Worm (Caenorhabditis elegans) whole organism, late embryonic: ENCODE results near the gene ZC412.5.

Experiments
- C08G9.2 ChIP-seq: sonication (generic microtip); optimal IDR thresholded peaks from 2 replicates; lab custom pipeline; 2016; ENCODE audit warnings: mild to moderate bottlenecking, missing genetic modification characterization, moderate library complexity, missing compliant biosample characterization
- C38D4.7 ChIP-seq: fragments of 200-800 bp; sonication (Bioruptor generic); optimal IDR thresholded peaks from 2 replicates; lab custom pipeline; 2018; ENCODE audit warnings: mild to moderate bottlenecking, missing genetic modification characterization, moderate library complexity, missing compliant biosample characterization
- F13H6.1 ChIP-seq: sonication (generic microtip); optimal IDR thresholded peaks from 2 replicates; lab custom pipeline; 2016; ENCODE audit warnings: missing genetic modification characterization, missing compliant biosample characterization
- K02D7.2 ChIP-seq: sonication (generic microtip); optimal IDR thresholded peaks from 2 replicates; lab custom pipeline; 2017; ENCODE audit warnings: mild to moderate bottlenecking, missing genetic modification characterization, missing compliant biosample characterization
- K09A11.1 ChIP-seq: sonication (generic microtip); optimal IDR thresholded peaks from 2 replicates; lab custom pipeline; 2017; ENCODE audit warnings: antibody characterized with exemption, mild to moderate bottlenecking, missing genetic modification characterization, missing compliant biosample characterization; ENCODE audit not compliant: insufficient read depth
- ahr-1 ChIP-seq: sonication (generic microtip); optimal IDR thresholded peaks from 2 replicates; lab custom pipeline; 2016; ENCODE audit warnings: missing genetic modification characterization, missing compliant biosample characterization
- ama-1 ChIP-seq: fragments of 150-350 bp; optimal IDR thresholded peaks from 2 replicates; lab custom pipeline; 2014
- ceh-14 ChIP-seq: sonication (generic microtip); optimal IDR thresholded peaks from 2 replicates; lab custom pipeline; 2016; ENCODE audit warnings: missing genotype, missing genetic modification characterization, missing compliant biosample characterization
- ceh-18 ChIP-seq: sonication (generic microtip); optimal IDR thresholded peaks from 2 replicates; lab custom pipeline; 2016; ENCODE audit warnings: missing genetic modification characterization, missing compliant biosample characterization
- ceh-2 ChIP-seq: sonication (generic microtip); optimal IDR thresholded peaks from 2 replicates; lab custom pipeline; 2016; ENCODE audit warnings: missing genotype, missing genetic modification characterization, missing compliant biosample characterization
- ceh-22 ChIP-seq: sonication (generic microtip); optimal IDR thresholded peaks from 2 replicates; lab custom pipeline; 2017; ENCODE audit warnings: missing biosample characterization, missing genetic modification characterization
- ceh-31 ChIP-seq: sonication (generic microtip); optimal IDR thresholded peaks from 2 replicates; lab custom pipeline; 2016; ENCODE audit warnings: missing genetic modification characterization, missing compliant biosample characterization
- ceh-34 ChIP-seq: sonication (generic microtip); optimal IDR thresholded peaks from 2 replicates; lab custom pipeline; 2016; ENCODE audit warnings: mild to moderate bottlenecking, missing genetic modification characterization, missing compliant biosample characterization
- ceh-48 ChIP-seq: sonication (generic microtip); optimal IDR thresholded peaks from 2 replicates; lab custom pipeline; 2016; ENCODE audit warnings: missing genetic modification characterization, inconsistent platforms, missing compliant biosample characterization
- ceh-6 ChIP-seq: fragments of 200-800 bp; sonication (Bioruptor generic); optimal IDR thresholded peaks from 2 replicates; lab custom pipeline; 2018; ENCODE audit warnings: mild to moderate bottlenecking, missing genetic modification characterization, missing compliant biosample characterization
- dmd-4 ChIP-seq: sonication (generic microtip); optimal IDR thresholded peaks from 2 replicates; lab custom pipeline; 2016; ENCODE audit warnings: borderline replicate concordance, missing genetic modification characterization, missing compliant biosample characterization
- dve-1 ChIP-seq: sonication (generic microtip); optimal IDR thresholded peaks from 2 replicates; lab custom pipeline; 2017; ENCODE audit warnings: antibody characterized with exemption, mild to moderate bottlenecking, missing genetic modification characterization, missing compliant biosample characterization
- ets-4 ChIP-seq: sonication (generic microtip); optimal IDR thresholded peaks from 2 replicates; lab custom pipeline; 2016; ENCODE audit warnings: missing genetic modification characterization, missing compliant biosample characterization
- fax-1 ChIP-seq: sonication (generic microtip); optimal IDR thresholded peaks from 2 replicates; lab custom pipeline; 2016; ENCODE audit warnings: missing genotype, missing genetic modification characterization, missing compliant biosample characterization
- fkh-10 ChIP-seq: fragments of 150-350 bp; optimal IDR thresholded peaks from 2 replicates; lab custom pipeline; 2014; ENCODE audit warnings: missing biosample characterization, missing genetic modification reagents, missing genetic modification characterization
- hlh-13 ChIP-seq: fragments of 200-800 bp; sonication (Bioruptor generic); optimal IDR thresholded peaks from 2 replicates; lab custom pipeline; 2018; ENCODE audit warnings: mild to moderate bottlenecking, missing genetic modification characterization, missing compliant biosample characterization
- hlh-15 ChIP-seq: sonication (generic microtip); optimal IDR thresholded peaks from 2 replicates; lab custom pipeline; 2016; ENCODE audit warnings: missing genetic modification characterization, missing compliant biosample characterization
- hlh-6 ChIP-seq: sonication (generic microtip); optimal IDR thresholded peaks from 2 replicates; lab custom pipeline; 2016; ENCODE audit warnings: missing genotype, missing genetic modification characterization, missing compliant biosample characterization
- lim-6 ChIP-seq: sonication (generic microtip); optimal IDR thresholded peaks from 2 replicates; lab custom pipeline; 2016; ENCODE audit warnings: missing genetic modification characterization, missing compliant biosample characterization
- lin-11 ChIP-seq: fragments of 200-800 bp; sonication (Bioruptor generic); optimal IDR thresholded peaks from 2 replicates; lab custom pipeline; 2018; ENCODE audit warnings: mild to moderate bottlenecking, missing genetic modification characterization, missing compliant biosample characterization
- madf-2 ChIP-seq: sonication (generic microtip); optimal IDR thresholded peaks from 2 replicates; lab custom pipeline; 2017; ENCODE audit warnings: missing genetic modification characterization, missing compliant biosample characterization
- mec-3 ChIP-seq: sonication (generic microtip); optimal IDR thresholded peaks from 2 replicates; lab custom pipeline; 2016; ENCODE audit warnings: borderline replicate concordance, missing genetic modification characterization, missing compliant biosample characterization
- pag-3 ChIP-seq: sonication (generic microtip); optimal IDR thresholded peaks from 2 replicates; lab custom pipeline; 2016; ENCODE audit warnings: missing compliant biosample characterization, missing genetic modification characterization, borderline replicate concordance
- pqm-1 ChIP-seq: sonication (generic microtip); optimal IDR thresholded peaks from 2 replicates; lab custom pipeline; 2016; ENCODE audit warnings: missing genetic modification characterization, missing compliant biosample characterization
- pros-1 ChIP-seq: fragments of 150-350 bp; optimal IDR thresholded peaks from 2 replicates; lab custom pipeline; 2014; ENCODE audit warnings: missing biosample characterization, missing genetic modification reagents, missing genetic modification characterization
- ref-2 ChIP-seq: sonication (generic microtip); optimal IDR thresholded peaks from 2 replicates; lab custom pipeline; 2016; ENCODE audit warnings: missing genetic modification characterization, missing compliant biosample characterization
- sdc-2 ChIP-seq: sonication (generic microtip); optimal IDR thresholded peaks from 2 replicates; lab custom pipeline; 2016; ENCODE audit warnings: missing genotype, missing genetic modification characterization, missing compliant biosample characterization
- sox-2 ChIP-seq: fragments of 200-800 bp; sonication (Bioruptor generic); IDR thresholded peaks from 2 replicates; pipeline ENCODE4 v1.3.6; 2022; ENCODE audit warnings: missing genetic modification reagents, missing genetic modification characterization, missing compliant biosample characterization
- syd-9 ChIP-seq: sonication (generic microtip); optimal IDR thresholded peaks from 2 replicates; lab custom pipeline; 2016; ENCODE audit warnings: mild to moderate bottlenecking, missing genetic modification characterization, moderate library complexity, missing compliant biosample characterization
- tbx-2 ChIP-seq: sonication (generic microtip); optimal IDR thresholded peaks from 2 replicates; lab custom pipeline; 2016; ENCODE audit warnings: missing genetic modification characterization, missing compliant biosample characterization
- tbx-7 ChIP-seq: sonication (generic microtip); optimal IDR thresholded peaks from 2 replicates; lab custom pipeline; 2016; ENCODE audit warnings: missing genotype, missing genetic modification characterization, missing compliant biosample characterization
- ttx-3 ChIP-seq: sonication (generic microtip); optimal IDR thresholded peaks from 2 replicates; lab custom pipeline; 2016; ENCODE audit warnings: missing genetic modification reagents, missing genetic modification characterization, missing compliant biosample characterization
- unc-3 ChIP-seq, 2 experiments: fragments of 200-800 bp in 1 of 2; sonication (Bioruptor generic) in 1 of 2; sonication (generic microtip) in 1 of 2; conservative IDR thresholded peaks in 1 of 2; optimal IDR thresholded peaks in 1 of 2; 2 replicates each; pipeline versions ENCODE4 v1.3.6 to Lab custom; 2016 to 2022; ENCODE audit warnings: missing compliant biosample characterization in 2 of 2, missing genetic modification characterization in 2 of 2, missing genetic modification reagents in 1 of 2
- unc-55 ChIP-seq: sonication (generic microtip); optimal IDR thresholded peaks from 2 replicates; lab custom pipeline; 2017; ENCODE audit warnings: missing biosample characterization, missing genetic modification reagents, missing genetic modification characterization
- unc-86 ChIP-seq: sonication (generic microtip); optimal IDR thresholded peaks from 2 replicates; lab custom pipeline; 2016; ENCODE audit warnings: missing genetic modification characterization, missing compliant biosample characterization

ZC412.5 gene

ce11 chrV:14876257-14876656, 986 bp upstream of the ZC412.5 start (continued):
- TF ChIP-seq ceh-14 (tag; lab: Kevin White, UChicago) (no peak), hlh-15 (tag; lab: Kevin White, UChicago) (no peak), tbx-2 (tag; lab: Kevin White, UChicago) (no peak), ttx-3 (tag; lab: Kevin White, UChicago) (no peak), hlh-6 (tag; lab: Kevin White, UChicago) (no peak), ceh-31 (tag; lab: Kevin White, UChicago) (no peak), K02D7.2 (tag; lab: Kevin White, UChicago) (no peak), fkh-10 (GFP tag; lab: Kevin White, UChicago) (no peak), F13H6.1 (tag; lab: Kevin White, UChicago) (no peak), ceh-18 (tag; lab: Kevin White, UChicago) (no peak), hlh-13 (GFP tag; lab: Kevin White, UChicago) (peak; percentile 22), ceh-6 (GFP tag; lab: Kevin White, UChicago) (peak; percentile 46), ama-1 (lab: Kevin White, UChicago) (no peak), ceh-34 (no peak), madf-2 (peak; percentile 30), fax-1 (tag; lab: Kevin White, UChicago) (no peak), K09A11.1 (peak; percentile 15), syd-9 (tag; lab: Kevin White, UChicago) (no peak), lin-11 (tag; lab: Kevin White, UChicago) (peak; percentile 42), mec-3 (tag; lab: Kevin White, UChicago) (no peak), ahr-1 (no peak), ceh-22 (tag; lab: Kevin White, UChicago) (no peak), ref-2 (peak; percentile 51), ets-4 (tag; lab: Kevin White, UChicago) (no peak), unc-3 (GFP tag; conservative IDR thresholded peaks at IDR 0.05; lab: Robert Waterston, UW) (peak; percentile 64), unc-3 (tag; optimal IDR thresholded peaks at IDR 0.05; lab: Kevin White, UChicago) (no peak), sox-2 (no peak), unc-86 (tag; lab: Kevin White, UChicago) (no peak), C08G9.2 (no peak), pqm-1 (tag; lab: Kevin White, UChicago) (no peak), lim-6 (tag; lab: Kevin White, UChicago) (no peak), pros-1 (no peak), dmd-4 (tag; lab: Kevin White, UChicago) (no peak)
- TF ChIP-seq, all 69 proteins: peak for 16

ce11 chrV:14871365-14871764, 3.9 kb downstream of the ZC412.5 start, which contains the start of gene ZC412.3:
TSS of gene ZC412.3 (minus strand) at chrV:14871547.
- TF ChIP-seq ceh-2 (tag; lab: Kevin White, UChicago) (no peak), unc-55 (GFP tag; lab: Kevin White, UChicago) (peak; percentile 10), ceh-48 (tag; lab: Kevin White, UChicago) (no peak), tbx-7 (no peak), ceh-18 (tag; lab: Kevin White, UChicago) (peak; percentile 56), pag-3 (tag; lab: Kevin White, UChicago) (no peak), F13H6.1 (tag; lab: Kevin White, UChicago) (no peak), syd-9 (tag; lab: Kevin White, UChicago) (no peak), C38D4.7 (GFP tag; lab: Kevin White, UChicago) (no peak), ceh-14 (tag; lab: Kevin White, UChicago) (no peak), sdc-2 (tag; lab: Kevin White, UChicago) (no peak), lin-11 (tag; lab: Kevin White, UChicago) (no peak), sox-2 (no peak), dve-1 (tag; lab: Kevin White, UChicago) (no peak)
